Fruit fly (Drosophila melanogaster): ENCODE data around the gene DCX-EMAP.

The DCX-EMAP gene

dm6 chr3L:14986984-14987896, 83.6 kb downstream of the DCX-EMAP start (continued):
- TF ChIP-seq CG13775 (GFP tag; optimal IDR thresholded peaks at IDR 0.05) (no peak), dm (GFP tag; optimal IDR thresholded peaks at IDR 0.05) (peak; percentile 62), pan (optimal IDR thresholded peaks at IDR 0.05) (no peak), pan (GFP tag; optimal IDR thresholded peaks at IDR 0.05 in 1 of 2, IDR thresholded peaks at IDR 0.05 in 1 of 2) (no peak), CG7987 (GFP tag; optimal IDR thresholded peaks at IDR 0.05) (peak; percentile 76), ase (GFP tag; IDR thresholded peaks at IDR 0.05) (no peak), ATbp (GFP tag; optimal IDR thresholded peaks at IDR 0.05) (no peak), CG1024 (GFP tag; IDR thresholded peaks at IDR 0.05) (no peak), Antp (GFP tag; optimal IDR thresholded peaks at IDR 0.05) (no peak), CG13424 (tag; optimal IDR thresholded peaks at IDR 0.05) (no peak), al (GFP tag; IDR thresholded peaks at IDR 0.05) (no peak), Pdp1 (GFP tag; optimal IDR thresholded peaks at IDR 0.05) (peak in 1 of 2 experiments; percentile 34), inv (GFP tag; IDR thresholded peaks at IDR 0.05; ENCODE audit: partially characterized antibody) (no peak), Sry-δ (GFP tag; optimal IDR thresholded peaks at IDR 0.05) (no peak), NFAT (GFP tag; IDR thresholded peaks at IDR 0.05) (no peak), slou (GFP tag; optimal IDR thresholded peaks at IDR 0.05) (no peak), Atf6 (GFP tag; IDR thresholded peaks at IDR 0.05) (no peak), croc (GFP tag; conservative IDR thresholded peaks at IDR 0.05) (no peak), lab (GFP tag; optimal IDR thresholded peaks at IDR 0.05) (no peak), jing (GFP tag; optimal IDR thresholded peaks at IDR 0.05) (no peak), CG34224 (GFP tag; IDR thresholded peaks at IDR 0.05; ENCODE audit: partially characterized antibody) (no peak), CG17385 (GFP tag; optimal IDR thresholded peaks at IDR 0.05) (no peak), CG11723 (GFP tag; optimal IDR thresholded peaks at IDR 0.05) (no peak), ken (GFP tag; IDR thresholded peaks at IDR 0.05) (no peak), Chrac-16 (GFP tag; optimal IDR thresholded peaks at IDR 0.05) (no peak), sr (GFP tag; IDR thresholded peaks at IDR 0.05) (no peak), CG8359 (GFP tag; optimal IDR thresholded peaks at IDR 0.05; ENCODE audit: borderline replicate concordance) (no peak), CG15479 (GFP tag; optimal IDR thresholded peaks at IDR 0.05) (peak; percentile 45), eyg (GFP tag; optimal IDR thresholded peaks at IDR 0.05) (no peak), CG4424 (GFP tag; optimal IDR thresholded peaks at IDR 0.05) (no peak), B-H1 (GFP tag; IDR thresholded peaks at IDR 0.05) (no peak), ab (GFP tag; optimal IDR thresholded peaks at IDR 0.05) (no peak), Deaf1 (tag; optimal IDR thresholded peaks at IDR 0.05) (no peak), gce (GFP tag; IDR thresholded peaks at IDR 0.05) (no peak), dimm (GFP tag; IDR thresholded peaks at IDR 0.05) (no peak), HmgD (GFP tag; optimal IDR thresholded peaks at IDR 0.05) (no peak), CG18476 (GFP tag; optimal IDR thresholded peaks at IDR 0.05) (no peak), wek (GFP tag; optimal IDR thresholded peaks at IDR 0.05) (no peak), CG7271 (tag; optimal IDR thresholded peaks at IDR 0.05) (no peak), B-H2 (GFP tag; optimal IDR thresholded peaks at IDR 0.05) (no peak), Dref (GFP tag; IDR thresholded peaks at IDR 0.05) (no peak), sd (tag; optimal IDR thresholded peaks at IDR 0.05) (peak; percentile 2), CG11560 (tag; IDR thresholded peaks at IDR 0.05) (no peak), jumu (GFP tag; optimal IDR thresholded peaks at IDR 0.05) (no peak), schlank (tag; optimal IDR thresholded peaks at IDR 0.05) (no peak), CG10267 (tag; optimal IDR thresholded peaks at IDR 0.05) (no peak), Bgb (GFP tag; IDR thresholded peaks at IDR 0.05; ENCODE audit: partially characterized antibody) (0 out of 2 replicates have a peak, but pooled peaks have one; percentile 23), Lim3 (GFP tag; IDR thresholded peaks at IDR 0.05) (no peak), CG7372 (GFP tag; IDR thresholded peaks at IDR 0.05) (no peak), gsb-n (tag; optimal IDR thresholded peaks at IDR 0.05) (no peak)
